Worm (Caenorhabditis elegans): ENCODE measurements around the gene H03E18.1.

DNA sequence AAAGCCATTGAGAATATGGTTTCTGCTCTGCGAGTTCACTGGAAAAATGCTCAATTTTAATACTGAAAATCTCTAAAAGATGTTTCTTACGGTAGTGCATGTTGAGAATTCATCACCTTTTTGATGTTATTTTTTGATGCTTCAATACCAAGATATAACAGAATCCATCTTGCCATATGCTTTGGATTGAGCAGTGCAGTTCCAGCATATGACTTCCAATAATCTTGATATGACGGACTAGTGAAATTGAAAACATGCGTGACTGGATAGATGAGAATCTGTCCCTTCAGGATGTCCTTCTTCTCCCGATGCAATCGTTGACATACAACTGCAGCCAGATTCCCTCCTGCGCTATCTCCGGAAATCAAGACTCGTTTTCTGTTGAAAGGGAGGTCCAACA, 46.7 kb upstream of the H03E18.1 start:
- TF ChIP-seq snpc-4 (GFP tag; optimal IDR thresholded peaks at IDR 0.05) (no peak), snpc-4 (tag; optimal IDR thresholded peaks at IDR 0.05) (no peak), somi-1 (GFP tag; optimal IDR thresholded peaks at IDR 0.05) (no peak)

Measured in whole organism, young adult.